Fruit fly (Drosophila melanogaster) whole organism, embryonic: ENCODE measurements around the gene Rbcn-3B.
A peak's percentile ranks its signal among the peaks of the same experiment; 100 is the strongest.

Experiments
- Adf1 ChIP-seq: fragments of 200-800 bp; sonication (Bioruptor generic); IDR thresholded peaks from 2 replicates; pipeline ENCODE4 v1.3.6; 2022; ENCODE audit warnings: missing biosample characterization, missing genetic modification characterization
- Antp ChIP-seq: fragments of 200-800 bp; sonication (Bioruptor generic); optimal IDR thresholded peaks from 3 replicates; lab custom pipeline; 2016; ENCODE audit warnings: missing biosample characterization, missing genetic modification characterization
- CG12769 ChIP-seq: fragments of 200-800 bp; sonication (Bioruptor generic); optimal IDR thresholded peaks from 2 replicates; lab custom pipeline; 2019; ENCODE audit warnings: missing biosample characterization, mild to moderate bottlenecking, missing genetic modification characterization, moderate library complexity
- CG17802 ChIP-seq: fragments of 200-800 bp; sonication (Bioruptor generic); optimal IDR thresholded peaks from 2 replicates; lab custom pipeline; 2018; ENCODE audit warnings: missing biosample characterization, mild to moderate bottlenecking, missing genetic modification characterization, moderate library complexity
- CG18599 ChIP-seq: fragments of 200-800 bp; sonication (Bioruptor generic); optimal IDR thresholded peaks from 3 replicates; lab custom pipeline; 2017; ENCODE audit warnings: missing biosample characterization, missing genetic modification characterization, mild to moderate bottlenecking, moderate library complexity, missing genetic modification reagents
- CG31224 ChIP-seq: fragments of 200-800 bp; sonication (Bioruptor generic); IDR thresholded peaks from 2 replicates; pipeline ENCODE4 v1.3.6; 2022; ENCODE audit warnings: missing biosample characterization, missing genetic modification characterization
- CG3163 ChIP-seq: fragments of 200-800 bp; sonication (Bioruptor generic); optimal IDR thresholded peaks from 3 replicates; lab custom pipeline; 2016; ENCODE audit warnings: missing biosample characterization, missing genetic modification characterization
- CG32767 ChIP-seq: fragments of 200-800 bp; sonication (Bioruptor generic); IDR thresholded peaks from 2 replicates; pipeline ENCODE4 v1.3.6; 2022; ENCODE audit warnings: missing biosample characterization, missing genetic modification characterization
- CG3847 ChIP-seq: fragments of 200-800 bp; sonication (Bioruptor generic); IDR thresholded peaks from 2 replicates; pipeline ENCODE4 v1.3.6; 2022; ENCODE audit warnings: missing biosample characterization, missing genetic modification characterization
- CG4282 ChIP-seq: fragments of 200-800 bp; sonication (Bioruptor generic); optimal IDR thresholded peaks from 2 replicates; lab custom pipeline; 2016; ENCODE audit warnings: missing biosample characterization, missing genetic modification characterization
- CG4617 ChIP-seq: fragments of 200-800 bp; sonication (Bioruptor generic); optimal IDR thresholded peaks from 3 replicates; lab custom pipeline; 2016; ENCODE audit warnings: missing biosample characterization, missing genetic modification characterization, borderline replicate concordance
- CG6765 ChIP-seq: fragments of 200-800 bp; sonication (Bioruptor generic); optimal IDR thresholded peaks from 3 replicates; lab custom pipeline; 2017; ENCODE audit warnings: missing biosample characterization, mild to moderate bottlenecking, missing genetic modification characterization
- CG7271 ChIP-seq: fragments of 200-800 bp; sonication (Bioruptor generic); optimal IDR thresholded peaks from 2 replicates; lab custom pipeline; 2018; ENCODE audit warnings: missing biosample characterization, mild to moderate bottlenecking, missing genetic modification characterization, moderate library complexity
- CG7963 ChIP-seq: fragments of 200-800 bp; sonication (Bioruptor generic); IDR thresholded peaks from 3 replicates; pipeline ENCODE4 v1.3.6; 2022; ENCODE audit warnings: missing biosample characterization, missing genetic modification characterization; ENCODE audit not compliant: partially characterized antibody
- CG8924 ChIP-seq: fragments of 200-800 bp; optimal IDR thresholded peaks from 3 replicates; lab custom pipeline; 2019; ENCODE audit warnings: missing biosample characterization, mild to moderate bottlenecking, missing genetic modification characterization, moderate library complexity
- CG9215 ChIP-seq: fragments of 200-800 bp; sonication (Bioruptor generic); IDR thresholded peaks from 2 replicates; pipeline ENCODE4 v1.3.6; 2022; ENCODE audit warnings: missing biosample characterization, missing genetic modification characterization
- Dfd ChIP-seq, 2 experiments: fragments of >200 bp; optimal IDR thresholded peaks; 2 replicates each; lab custom pipeline; 2017; ENCODE audit warnings: missing biosample characterization in 2 of 2, missing genetic modification characterization in 2 of 2
- Gug ChIP-seq: fragments of 200-800 bp; sonication (Bioruptor generic); IDR thresholded peaks from 4 replicates; pipeline ENCODE4 v1.3.6; 2022; ENCODE audit warnings: missing biosample characterization, missing genetic modification characterization
- HmgD ChIP-seq: fragments of 200-800 bp; sonication (Bioruptor generic); optimal IDR thresholded peaks from 3 replicates; lab custom pipeline; 2016; ENCODE audit warnings: missing biosample characterization, missing genetic modification characterization
- Hmr ChIP-seq: fragments of 200-800 bp; sonication (Bioruptor generic); optimal IDR thresholded peaks from 3 replicates; lab custom pipeline; 2017; ENCODE audit warnings: mild to moderate bottlenecking, missing biosample characterization, missing genetic modification reagents, missing genetic modification characterization
- Hsf ChIP-seq: fragments of 200-800 bp; sonication (Bioruptor generic); optimal IDR thresholded peaks from 3 replicates; lab custom pipeline; 2016; ENCODE audit warnings: missing biosample characterization, missing genetic modification characterization
- Pdp1 ChIP-seq, 2 experiments: fragments of 200-800 bp; sonication (Bioruptor generic); optimal IDR thresholded peaks; 3 replicates each; lab custom pipeline; 2016; ENCODE audit warnings: missing biosample characterization in 2 of 2, missing genetic modification characterization in 2 of 2, mild to moderate bottlenecking in 1 of 2, moderate library complexity in 1 of 2
- Scr ChIP-seq: fragments of 200-800 bp; sonication (Bioruptor generic); IDR thresholded peaks from 2 replicates; pipeline ENCODE4 v1.3.6; 2022; ENCODE audit warnings: missing biosample characterization, missing genetic modification characterization; ENCODE audit not compliant: partially characterized antibody
- Sox102F ChIP-seq: fragments of 200-800 bp; sonication (Bioruptor generic); optimal IDR thresholded peaks from 2 replicates; lab custom pipeline; 2018; ENCODE audit warnings: missing biosample characterization, mild to moderate bottlenecking, missing genetic modification characterization, moderate library complexity
- Stat92E ChIP-seq, 3 experiments: fragments of >200 bp in 2 of 3; fragments of 200-800 bp in 1 of 3; sonication (Bioruptor generic) in 1 of 3; optimal IDR thresholded peaks; 2 replicates each; lab custom pipeline; 2017 to 2019; ENCODE audit warnings: missing biosample characterization in 3 of 3, missing genetic modification characterization in 3 of 3, mild to moderate bottlenecking in 1 of 3, moderate library complexity in 1 of 3
- Trl ChIP-seq, 3 experiments: fragments of >200 bp in 2 of 3; fragments of 200-800 bp in 1 of 3; sonication (Bioruptor generic) in 1 of 3; optimal IDR thresholded peaks; 2 replicates in 1 of 3; 3 replicates in 2 of 3; lab custom pipeline; 2016 to 2017; ENCODE audit warnings: missing biosample characterization in 1 of 3, missing genetic modification characterization in 1 of 3
- YL-1 ChIP-seq: fragments of 200-800 bp; sonication (Bioruptor generic); optimal IDR thresholded peaks from 3 replicates; lab custom pipeline; 2017; ENCODE audit warnings: missing biosample characterization, mild to moderate bottlenecking, missing genetic modification characterization
- amos ChIP-seq: fragments of 200-800 bp; sonication (Bioruptor generic); IDR thresholded peaks from 2 replicates; pipeline ENCODE4 v1.3.6; 2022; ENCODE audit warnings: missing biosample characterization, missing genetic modification characterization; ENCODE audit not compliant: partially characterized antibody
- cg ChIP-seq: fragments of 200-800 bp; sonication (Bioruptor generic); optimal IDR thresholded peaks from 3 replicates; lab custom pipeline; 2019; ENCODE audit warnings: missing biosample characterization, mild to moderate bottlenecking, missing genetic modification characterization, moderate library complexity
- chm ChIP-seq: fragments of 200-800 bp; sonication (Bioruptor generic); IDR thresholded peaks from 2 replicates; pipeline ENCODE4 v1.3.6; 2022; ENCODE audit warnings: missing biosample characterization, missing genetic modification characterization
- ci ChIP-seq: fragments of 200-800 bp; sonication (Bioruptor generic); IDR thresholded peaks from 3 replicates; pipeline ENCODE4 v1.3.6; 2022; ENCODE audit warnings: missing biosample characterization, missing genetic modification characterization
- dysf ChIP-seq: fragments of 200-800 bp; sonication (Bioruptor generic); IDR thresholded peaks from 3 replicates; pipeline ENCODE4 v1.3.6; 2022; ENCODE audit warnings: missing biosample characterization, missing genetic modification characterization
- gfzf ChIP-seq: fragments of 200-800 bp; sonication (Bioruptor generic); optimal IDR thresholded peaks from 2 replicates; lab custom pipeline; 2016; ENCODE audit warnings: missing biosample characterization, mild to moderate bottlenecking, missing genetic modification characterization, moderate library complexity
- grn ChIP-seq: fragments of 200-800 bp; sonication (Bioruptor generic); optimal IDR thresholded peaks from 3 replicates; lab custom pipeline; 2017; ENCODE audit warnings: missing biosample characterization, missing genetic modification characterization
- knrl ChIP-seq: fragments of 200-800 bp; sonication (Bioruptor generic); IDR thresholded peaks from 3 replicates; pipeline ENCODE4 v1.3.6; 2022; ENCODE audit warnings: missing biosample characterization, missing genetic modification characterization; ENCODE audit not compliant: partially characterized antibody
- lov ChIP-seq, 2 experiments: fragments of 200-800 bp in 1 of 2; fragments of >200 bp in 1 of 2; sonication (Bioruptor generic) in 1 of 2; IDR thresholded peaks in 1 of 2; optimal IDR thresholded peaks in 1 of 2; 2 replicates in 1 of 2; 3 replicates in 1 of 2; pipeline versions ENCODE4 v1.3.6 to Lab custom; 2017 to 2022; ENCODE audit warnings: missing biosample characterization in 1 of 2, missing genetic modification characterization in 1 of 2
- mam ChIP-seq: fragments of 200-800 bp; sonication (Bioruptor generic); optimal IDR thresholded peaks from 3 replicates; lab custom pipeline; 2016; ENCODE audit warnings: missing biosample characterization, missing genetic modification characterization
- mirr ChIP-seq: fragments of 200-800 bp; sonication (Bioruptor generic); optimal IDR thresholded peaks from 3 replicates; lab custom pipeline; 2018; ENCODE audit warnings: missing biosample characterization, mild to moderate bottlenecking, missing genetic modification characterization
- pzg ChIP-seq: fragments of 200-800 bp; sonication (Bioruptor generic); optimal IDR thresholded peaks from 3 replicates; lab custom pipeline; 2018; ENCODE audit warnings: missing biosample characterization, mild to moderate bottlenecking, missing genetic modification characterization, moderate library complexity
- sc ChIP-seq, 3 experiments: fragments of >200 bp in 2 of 3; fragments of 200-800 bp in 1 of 3; sonication (Bioruptor generic) in 1 of 3; optimal IDR thresholded peaks; 2 replicates in 2 of 3; 3 replicates in 1 of 3; lab custom pipeline; 2017; ENCODE audit warnings: mild to moderate bottlenecking in 1 of 3, missing biosample characterization in 1 of 3, missing genetic modification characterization in 1 of 3, missing genetic modification reagents in 1 of 3
- sd ChIP-seq: fragments of 200-800 bp; sonication (Bioruptor generic); optimal IDR thresholded peaks from 3 replicates; lab custom pipeline; 2018; ENCODE audit warnings: missing biosample characterization, mild to moderate bottlenecking, missing genetic modification characterization, moderate library complexity
- sqz ChIP-seq: fragments of 200-800 bp; sonication (Bioruptor generic); optimal IDR thresholded peaks from 3 replicates; lab custom pipeline; 2018; ENCODE audit warnings: missing biosample characterization, mild to moderate bottlenecking, missing genetic modification characterization
- tio ChIP-seq: fragments of 200-800 bp; sonication (Bioruptor generic); optimal IDR thresholded peaks from 2 replicates; lab custom pipeline; 2017; ENCODE audit warnings: missing biosample characterization, missing genetic modification characterization, inconsistent platforms
- trem ChIP-seq: fragments of 200-800 bp; optimal IDR thresholded peaks from 3 replicates; lab custom pipeline; 2019; ENCODE audit warnings: missing biosample characterization, mild to moderate bottlenecking, missing genetic modification characterization, moderate library complexity
- vvl ChIP-seq: fragments of 200-800 bp; sonication (Bioruptor generic); IDR thresholded peaks from 2 replicates; pipeline ENCODE4 v1.3.6; 2022; ENCODE audit warnings: missing biosample characterization, missing genetic modification characterization

The Rbcn-3B gene

DNA sequence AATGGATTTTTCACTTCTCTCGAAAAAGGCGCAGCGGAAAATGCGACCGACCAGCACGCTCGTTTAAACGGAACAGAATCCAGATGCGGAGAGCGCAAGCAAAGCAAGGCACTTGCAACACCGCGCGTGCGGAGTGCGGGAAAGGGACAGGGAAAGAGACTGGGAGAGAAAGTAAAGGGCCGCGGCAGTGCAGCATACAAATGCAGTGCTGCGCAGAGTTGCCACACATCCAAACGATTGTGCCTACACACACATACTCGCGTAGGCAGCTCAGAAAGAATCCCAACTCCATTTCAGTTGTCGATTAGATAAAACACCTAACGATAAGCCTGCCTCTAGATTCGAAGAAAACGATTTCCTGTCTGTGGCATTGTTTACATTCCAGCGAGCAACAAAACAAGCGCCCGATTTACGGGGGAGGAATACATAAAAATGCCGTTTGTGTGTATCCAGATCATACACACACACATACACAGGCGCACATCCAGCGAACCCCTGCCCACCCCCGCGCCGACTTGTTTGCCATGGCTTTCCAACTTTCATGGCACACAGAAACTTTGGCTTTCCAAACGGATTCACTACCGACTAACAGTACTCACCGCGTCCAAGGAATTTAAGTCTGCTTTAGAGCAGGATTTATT is 9.2 kb upstream of the Rbcn-3B start (continued):
- TF ChIP-seq Antp (GFP tag; lab: Kevin White, UChicago) (no peak), Adf1 (0 out of 2 replicates have a peak, but pooled peaks have one; percentile 12), sc (optimal IDR thresholded peaks at IDR 0.05; lab: Kevin White, UChicago) (no peak), sc (GFP tag; optimal IDR thresholded peaks at IDR 0.05; lab: Kevin White, UChicago) (no peak), cg (GFP tag; lab: Kevin White, UChicago) (peak; percentile 88), Hmr (GFP tag; lab: Kevin White, UChicago) (no peak), trem (tag; lab: Kevin White, UChicago) (peak; percentile 13), ci (GFP tag; lab: Robert Waterston, UW) (peak; percentile 53; the same call in 2 of the 3 replicates), chm (GFP tag; lab: Robert Waterston, UW) (no peak), Scr (GFP tag; lab: Robert Waterston, UW) (0 out of 2 replicates have a peak, but pooled peaks have one; percentile 21), CG18599 (GFP tag; lab: Kevin White, UChicago) (peak; percentile 2), sd (tag; lab: Kevin White, UChicago) (peak; percentile 97), grn (peak; percentile 86), Stat92E (GFP tag; optimal IDR thresholded peaks at IDR 0.05; lab: Kevin White, UChicago) (peak in 1 of 3 experiments; percentile 61), HmgD (peak; percentile 1), Hsf (no peak), CG3163 (GFP tag; lab: Kevin White, UChicago) (peak; percentile 9), vvl (GFP tag; lab: Robert Waterston, UW) (peak; percentile 17; the same call in 1 of the 2 replicates), dysf (GFP tag; lab: Robert Waterston, UW) (no peak), mirr (GFP tag; lab: Kevin White, UChicago) (no peak), Trl (optimal IDR thresholded peaks at IDR 0.05; lab: Kevin White, UChicago) (peak; percentile 9 to 53), Trl (GFP tag; optimal IDR thresholded peaks at IDR 0.05; lab: Kevin White, UChicago) (no peak), tio (GFP tag; lab: Kevin White, UChicago) (no peak), CG32767 (peak; percentile 94), Gug (no peak), CG9215 (GFP tag; lab: Robert Waterston, UW) (no peak), YL-1 (GFP tag; lab: Kevin White, UChicago) (peak; percentile 43)

DNA sequence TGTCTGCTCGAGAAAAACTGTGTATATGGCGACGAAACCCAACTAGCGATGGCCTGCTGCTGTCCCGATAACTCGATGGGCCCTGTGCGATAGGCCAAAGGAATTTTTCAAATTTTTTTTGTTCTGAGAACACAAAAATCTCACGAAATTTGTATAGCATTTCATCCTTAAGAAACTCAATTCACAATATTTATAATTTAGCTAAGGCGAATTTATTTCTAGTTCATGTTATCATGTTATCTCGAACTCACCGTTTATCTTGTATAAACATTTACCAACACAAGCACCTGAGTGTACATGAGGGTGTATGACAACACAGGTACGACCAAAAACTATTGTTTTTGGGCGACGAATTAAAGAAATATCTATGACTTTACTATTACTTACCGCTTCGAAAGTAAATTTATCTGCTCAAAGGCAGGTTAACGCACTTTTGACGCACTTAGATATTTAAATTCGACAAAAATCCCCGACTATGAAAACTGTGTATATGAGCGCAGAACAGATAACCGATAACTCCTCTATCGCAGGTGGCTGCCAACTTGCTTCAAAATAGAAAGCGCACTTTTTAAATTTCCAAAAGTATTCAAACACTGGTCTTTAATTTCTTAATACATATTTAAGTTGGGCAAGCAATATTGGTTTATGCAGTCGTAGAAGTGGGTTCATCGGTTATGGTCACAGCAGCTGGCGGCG is 8.4 kb upstream of the Rbcn-3B start, which contains the start of gene arm:
TSS of gene arm (minus strand) at position 524 of the 696 bp plus-strand sequence.
- no peak for TF ChIP-seq Dfd (GFP tag; optimal IDR thresholded peaks at IDR 0.05; lab: Kevin White, UChicago)
- TF ChIP-seq CG3847 (GFP tag; lab: Robert Waterston, UW): 0 out of 2 replicates have a peak, but pooled peaks have one; percentile 10
- TF ChIP-seq CG7271 (tag; lab: Kevin White, UChicago): no peak
- TF ChIP-seq amos (GFP tag; lab: Robert Waterston, UW): peak; percentile 26; the same call in 1 of the 2 replicates
- TF ChIP-seq CG31224 (GFP tag; lab: Robert Waterston, UW): no peak
- no peak for TF ChIP-seq Sox102F
- 0 out of 2 replicates have a peak, but pooled peaks have one; percentile 9 for TF ChIP-seq CG32767
- no peak for TF ChIP-seq CG6765
- peak; percentile 11 for TF ChIP-seq mam (GFP tag; lab: Kevin White, UChicago)
- TF ChIP-seq pzg: peak; percentile 29
- no peak for TF ChIP-seq CG12769
- TF ChIP-seq Pdp1 (GFP tag; optimal IDR thresholded peaks at IDR 0.05; lab: Kevin White, UChicago): peak in 1 of 2 experiments; percentile 21
- no peak for TF ChIP-seq CG4282 (GFP tag; lab: Kevin White, UChicago)
- TF ChIP-seq sqz: peak; percentile 23
- peak; percentile 16 for TF ChIP-seq gfzf (GFP tag; lab: Kevin White, UChicago)
- 0 out of 3 replicates have a peak, but pooled peaks have one; percentile 11 for TF ChIP-seq knrl (GFP tag; lab: Robert Waterston, UW)
- peak; percentile 19 for TF ChIP-seq CG4617 (GFP tag; lab: Kevin White, UChicago)
- TF ChIP-seq trem (tag; lab: Kevin White, UChicago): peak; percentile 98
- no peak for TF ChIP-seq lov (optimal IDR thresholded peaks at IDR 0.05; lab: Kevin White, UChicago)
- TF ChIP-seq lov (GFP tag; IDR thresholded peaks at IDR 0.05; lab: Robert Waterston, UW): no peak
- no peak for TF ChIP-seq CG8924 (tag; lab: Kevin White, UChicago)
- TF ChIP-seq CG17802: peak; percentile 24
- TF ChIP-seq CG7963: 0 out of 3 replicates have a peak, but pooled peaks have one; percentile 35
